Worm (Caenorhabditis elegans) whole organism, young adult: ENCODE measurements around the gene F53F8.5.

Experiments
- B0019.2 ChIP-seq: fragments of 200-800 bp; sonication (Bioruptor generic); conservative IDR thresholded peaks from 2 replicates; pipeline ENCODE4 v1.3.6; 2022; ENCODE audit warnings: missing genetic modification reagents, missing genetic modification characterization, missing compliant biosample characterization
- C06A6.2 ChIP-seq: fragments of 200-800 bp; sonication (Bioruptor generic); conservative IDR thresholded peaks from 2 replicates; pipeline ENCODE4 v1.3.6; 2022; ENCODE audit warnings: missing genetic modification characterization, missing compliant biosample characterization
- C17E4.6 ChIP-seq: fragments of 200-800 bp; sonication (Bioruptor generic); IDR thresholded peaks from 2 replicates; pipeline ENCODE4 v1.3.6; 2022; ENCODE audit warnings: missing genetic modification reagents, missing genetic modification characterization, missing compliant biosample characterization
- D2030.7 ChIP-seq: fragments of 200-800 bp; sonication (Bioruptor generic); IDR thresholded peaks from 2 replicates; pipeline ENCODE4 v1.3.6; 2022; ENCODE audit warnings: missing genetic modification reagents, missing genetic modification characterization, missing compliant biosample characterization
- F22D6.2 ChIP-seq: sonication (generic microtip); optimal IDR thresholded peaks from 2 replicates; lab custom pipeline; 2016; ENCODE audit warnings: mild to moderate bottlenecking, missing genetic modification characterization, missing compliant biosample characterization
- T26A5.8 ChIP-seq: sonication (generic microtip); optimal IDR thresholded peaks from 2 replicates; lab custom pipeline; 2016; ENCODE audit warnings: missing genetic modification characterization, missing compliant biosample characterization
- Y53F4B.3 ChIP-seq: fragments of 200-800 bp; sonication (Bioruptor generic); IDR thresholded peaks from 2 replicates; pipeline ENCODE4 v1.3.6; 2022; ENCODE audit warnings: missing genetic modification reagents, missing genetic modification characterization, missing compliant biosample characterization
- Y56A3A.18 ChIP-seq: fragments of 200-800 bp; sonication (Bioruptor generic); IDR thresholded peaks from 2 replicates; pipeline ENCODE4 v1.3.6; 2022; ENCODE audit warnings: missing genetic modification reagents, missing genetic modification characterization, missing compliant biosample characterization
- Y67H2A.10 ChIP-seq: fragments of 200-800 bp; sonication (Bioruptor generic); conservative IDR thresholded peaks from 2 replicates; pipeline ENCODE4 v1.3.6; 2022; ENCODE audit warnings: missing genetic modification reagents, missing genetic modification characterization, missing compliant biosample characterization
- Y95B8A.8 ChIP-seq: fragments of 200-800 bp; sonication (Bioruptor generic); IDR thresholded peaks from 2 replicates; pipeline ENCODE4 v1.3.6; 2022; ENCODE audit warnings: missing genetic modification reagents, missing genetic modification characterization, missing compliant biosample characterization
- ama-1 ChIP-seq, 3 experiments: fragments of 150-350 bp in 1 of 3; sonication (generic microtip) in 2 of 3; optimal IDR thresholded peaks; 2 replicates each; lab custom pipeline; 2014 to 2018; ENCODE audit warnings: missing biosample characterization in 2 of 3, missing genetic modification characterization in 2 of 3, missing genetic modification reagents in 2 of 3
- attf-3 ChIP-seq: fragments of 200-800 bp; sonication (Bioruptor generic); conservative IDR thresholded peaks from 2 replicates; pipeline ENCODE4 v1.3.6; 2022; ENCODE audit warnings: missing genetic modification reagents, missing genetic modification characterization, missing compliant biosample characterization
- cebp-1 ChIP-seq, 2 experiments: fragments of 200-800 bp in 1 of 2; sonication (Bioruptor generic) in 1 of 2; sonication (generic microtip) in 1 of 2; IDR thresholded peaks in 1 of 2; optimal IDR thresholded peaks in 1 of 2; 2 replicates each; pipeline versions ENCODE4 v1.3.6 to Lab custom; 2017 to 2022; ENCODE audit warnings: missing compliant biosample characterization in 2 of 2, missing genetic modification characterization in 2 of 2, mild to moderate bottlenecking in 1 of 2, missing genetic modification reagents in 1 of 2, moderate library complexity in 1 of 2
- ceh-27 ChIP-seq: fragments of 200-800 bp; sonication (Bioruptor generic); optimal IDR thresholded peaks from 2 replicates; lab custom pipeline; 2018; ENCODE audit warnings: mild to moderate bottlenecking, missing genetic modification characterization, moderate library complexity, missing compliant biosample characterization
- ceh-40 ChIP-seq: fragments of 200-800 bp; sonication (Bioruptor generic); IDR thresholded peaks from 2 replicates; pipeline ENCODE4 v1.3.6; 2022; ENCODE audit warnings: missing genetic modification characterization, missing compliant biosample characterization
- ceh-91 ChIP-seq: fragments of 200-800 bp; sonication (Bioruptor generic); IDR thresholded peaks from 2 replicates; pipeline ENCODE4 v1.3.6; 2022; ENCODE audit warnings: missing genetic modification reagents, missing genetic modification characterization, missing compliant biosample characterization
- chd-7 ChIP-seq: sonication (generic microtip); optimal IDR thresholded peaks from 2 replicates; lab custom pipeline; 2016; ENCODE audit warnings: mild to moderate bottlenecking, missing genetic modification characterization, moderate library complexity, missing compliant biosample characterization
- egl-18 ChIP-seq: fragments of 200-800 bp; sonication (Bioruptor generic); IDR thresholded peaks from 2 replicates; pipeline ENCODE4 v1.3.6; 2022; ENCODE audit warnings: missing genetic modification reagents, missing genetic modification characterization, missing compliant biosample characterization
- egrh-3 ChIP-seq: fragments of 200-800 bp; sonication (Bioruptor generic); IDR thresholded peaks from 2 replicates; pipeline ENCODE4 v1.3.6; 2022; ENCODE audit warnings: missing genetic modification reagents, missing genetic modification characterization, missing compliant biosample characterization
- fkh-3 ChIP-seq: sonication (generic microtip); optimal IDR thresholded peaks from 2 replicates; lab custom pipeline; 2016; ENCODE audit warnings: mild to moderate bottlenecking, missing genetic modification characterization, missing compliant biosample characterization
- hlh-26 ChIP-seq: fragments of 200-800 bp; sonication (Bioruptor generic); conservative IDR thresholded peaks from 2 replicates; pipeline ENCODE4 v1.3.6; 2022; ENCODE audit warnings: missing genetic modification reagents, missing genetic modification characterization, missing compliant biosample characterization
- hmg-1.2 ChIP-seq: fragments of 200-800 bp; sonication (Bioruptor generic); IDR thresholded peaks from 2 replicates; pipeline ENCODE4 v1.3.6; 2022; ENCODE audit warnings: missing genetic modification reagents, missing genetic modification characterization, missing compliant biosample characterization
- hmg-20 ChIP-seq: fragments of 200-800 bp; sonication (Bioruptor generic); IDR thresholded peaks from 2 replicates; pipeline ENCODE4 v1.3.6; 2022; ENCODE audit warnings: missing genetic modification reagents, missing genetic modification characterization, missing compliant biosample characterization
- lag-1 ChIP-seq: fragments of 200-800 bp; sonication (Bioruptor generic); IDR thresholded peaks from 2 replicates; pipeline ENCODE4 v1.3.6; 2022; ENCODE audit warnings: missing genetic modification reagents, missing genetic modification characterization, missing compliant biosample characterization
- let-607 ChIP-seq, 2 experiments: fragments of 200-800 bp in 1 of 2; sonication (Bioruptor generic) in 1 of 2; sonication (generic microtip) in 1 of 2; optimal IDR thresholded peaks; 2 replicates each; lab custom pipeline; 2016 to 2018; ENCODE audit warnings: mild to moderate bottlenecking in 2 of 2, missing compliant biosample characterization in 2 of 2, missing genetic modification characterization in 2 of 2, moderate library complexity in 2 of 2, missing genotype in 1 of 2
- lin-26 ChIP-seq: fragments of 200-800 bp; sonication (Bioruptor generic); IDR thresholded peaks from 2 replicates; pipeline ENCODE4 v1.3.6; 2022; ENCODE audit warnings: missing genetic modification reagents, missing genetic modification characterization, missing compliant biosample characterization
- lin-35 ChIP-seq, 3 experiments: fragments of 150-350 bp in 2 of 3; sonication (generic microtip) in 1 of 3; optimal IDR thresholded peaks; 2 replicates each; lab custom pipeline; 2014 to 2018; ENCODE audit warnings: missing biosample characterization in 3 of 3, missing genetic modification characterization in 3 of 3, missing genetic modification reagents in 3 of 3
- lir-1 ChIP-seq: fragments of 200-800 bp; sonication (Bioruptor generic); conservative IDR thresholded peaks from 2 replicates; pipeline ENCODE4 v1.3.6; 2022; ENCODE audit warnings: missing genetic modification reagents, missing genetic modification characterization, missing compliant biosample characterization
- nfya-2 ChIP-seq: fragments of 200-800 bp; sonication (Bioruptor generic); IDR thresholded peaks from 2 replicates; pipeline ENCODE4 v1.3.6; 2022; ENCODE audit warnings: missing genetic modification reagents, missing genetic modification characterization, missing compliant biosample characterization
- pha-4 ChIP-seq: fragments of 150-350 bp; sonication (generic microtip); optimal IDR thresholded peaks from 2 replicates; lab custom pipeline; 2014; ENCODE audit warnings: missing biosample characterization, missing genetic modification reagents, missing genetic modification characterization
- rec-8 ChIP-seq, 2 experiments: sonication (generic microtip); optimal IDR thresholded peaks; 2 replicates each; lab custom pipeline; 2016; ENCODE audit warnings: mild to moderate bottlenecking in 2 of 2, missing genetic modification characterization in 2 of 2, missing genetic modification reagents in 2 of 2, missing genotype in 2 of 2, missing biosample characterization in 1 of 2, missing compliant biosample characterization in 1 of 2, moderate library complexity in 1 of 2
- repo-1 ChIP-seq: sonication (generic microtip); optimal IDR thresholded peaks from 2 replicates; lab custom pipeline; 2017; ENCODE audit warnings: mild to moderate bottlenecking, missing genetic modification characterization, missing compliant biosample characterization
- sdz-38 ChIP-seq: sonication (generic microtip); optimal IDR thresholded peaks from 2 replicates; lab custom pipeline; 2016; ENCODE audit warnings: missing genotype, missing genetic modification characterization, missing compliant biosample characterization
- snpc-3.4 ChIP-seq: sonication (generic microtip); optimal IDR thresholded peaks from 2 replicates; lab custom pipeline; 2017; ENCODE audit warnings: missing genetic modification characterization, mild to moderate bottlenecking, missing compliant biosample characterization, antibody characterized with exemption, moderate library complexity, missing genotype, missing genetic modification reagents
- snpc-4 ChIP-seq, 5 experiments: fragments of 150-350 bp in 1 of 5; sonication (generic microtip) in 4 of 5; optimal IDR thresholded peaks; 2 replicates each; lab custom pipeline; 2014 to 2018; ENCODE audit warnings: missing genetic modification characterization in 5 of 5, missing biosample characterization in 3 of 5, antibody characterized with exemption in 2 of 5, mild to moderate bottlenecking in 2 of 5, missing compliant biosample characterization in 2 of 5, missing genotype in 2 of 5, moderate library complexity in 2 of 5, missing genetic modification reagents in 1 of 5
- unc-62 ChIP-seq: fragments of 150-350 bp; optimal IDR thresholded peaks from 2 replicates; lab custom pipeline; 2014; ENCODE audit warnings: missing biosample characterization, missing genetic modification reagents, missing genetic modification characterization
- ztf-18 ChIP-seq: sonication (generic microtip); optimal IDR thresholded peaks from 2 replicates; lab custom pipeline; 2016; ENCODE audit warnings: missing genotype, mild to moderate bottlenecking, missing genetic modification characterization, missing compliant biosample characterization
- ztf-22 ChIP-seq: fragments of 200-800 bp; sonication (Bioruptor generic); optimal IDR thresholded peaks from 2 replicates; lab custom pipeline; 2018; ENCODE audit warnings: mild to moderate bottlenecking, missing genetic modification characterization, moderate library complexity, missing compliant biosample characterization
- ztf-3 ChIP-seq: fragments of 200-800 bp; sonication (Bioruptor generic); optimal IDR thresholded peaks from 2 replicates; lab custom pipeline; 2018; ENCODE audit warnings: mild to moderate bottlenecking, missing genetic modification characterization, missing compliant biosample characterization
- ztf-6 ChIP-seq: fragments of 200-800 bp; sonication (Bioruptor generic); IDR thresholded peaks from 2 replicates; pipeline ENCODE4 v1.3.6; 2022; ENCODE audit warnings: missing genetic modification reagents, missing genetic modification characterization, missing compliant biosample characterization

Gene F53F8.5

DNA sequence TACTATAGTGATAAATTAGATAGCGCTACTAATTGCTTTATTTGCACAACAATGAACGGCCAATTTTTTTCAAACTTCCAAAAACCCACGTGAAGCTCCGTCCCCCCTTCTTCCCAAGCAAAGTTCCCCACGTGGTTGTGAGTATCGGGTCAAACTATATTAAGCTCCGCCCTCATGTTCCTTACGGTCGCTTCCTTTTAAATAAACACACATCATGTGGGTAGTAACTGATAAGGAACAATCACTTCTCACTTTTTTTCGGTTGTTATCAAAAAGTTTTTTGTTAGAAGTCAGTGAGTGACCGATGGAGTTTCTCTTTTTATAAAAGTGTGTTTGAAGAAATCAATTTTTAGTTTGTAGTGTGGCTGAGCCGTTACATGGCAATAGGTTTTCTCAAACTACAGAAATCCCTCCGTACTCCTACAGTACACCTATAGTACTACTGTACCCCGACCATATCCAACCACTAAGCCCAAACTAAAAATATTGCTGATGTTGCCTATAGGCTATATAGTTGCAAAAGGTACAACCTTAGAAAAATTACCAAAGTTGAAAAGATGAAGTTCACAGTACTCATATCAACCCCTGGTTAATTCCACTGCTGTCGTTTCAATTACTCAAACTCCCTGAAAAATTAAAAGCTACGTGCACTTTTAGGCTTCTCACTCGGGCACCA is 8.6 kb upstream of the F53F8.5 start (continued):
- TF ChIP-seq ztf-3 (no peak), unc-62 (peak; percentile 5), lin-26 (GFP tag; lab: Robert Waterston, UW) (no peak), ztf-22 (GFP tag; lab: Kevin White, UChicago) (peak; percentile 57), nfya-2 (GFP tag; lab: Robert Waterston, UW) (no peak), ama-1 (optimal IDR thresholded peaks at IDR 0.05; lab: Kevin White, UChicago) (peak; percentile 25), ama-1 (GFP tag; optimal IDR thresholded peaks at IDR 0.05; lab: Kevin White, UChicago) (no peak), Y67H2A.10 (no peak), Y95B8A.8 (GFP tag; lab: Robert Waterston, UW) (peak; percentile 12; the same call in 1 of the 2 replicates), ceh-27 (GFP tag; lab: Kevin White, UChicago) (no peak), F22D6.2 (tag; lab: Kevin White, UChicago) (peak; percentile 58), fkh-3 (tag; lab: Kevin White, UChicago) (no peak), pha-4 (tag; lab: Kevin White, UChicago) (peak; percentile 81), hmg-20 (no peak), ztf-6 (GFP tag; lab: Robert Waterston, UW) (no peak), T26A5.8 (tag; lab: Kevin White, UChicago) (no peak), D2030.7 (no peak), let-607 (tag; optimal IDR thresholded peaks at IDR 0.05; lab: Kevin White, UChicago) (peak in 1 of 2 experiments; percentile 11), ceh-91 (GFP tag; lab: Robert Waterston, UW) (no peak)
- TF ChIP-seq, all 124 proteins: peak for 19

DNA sequence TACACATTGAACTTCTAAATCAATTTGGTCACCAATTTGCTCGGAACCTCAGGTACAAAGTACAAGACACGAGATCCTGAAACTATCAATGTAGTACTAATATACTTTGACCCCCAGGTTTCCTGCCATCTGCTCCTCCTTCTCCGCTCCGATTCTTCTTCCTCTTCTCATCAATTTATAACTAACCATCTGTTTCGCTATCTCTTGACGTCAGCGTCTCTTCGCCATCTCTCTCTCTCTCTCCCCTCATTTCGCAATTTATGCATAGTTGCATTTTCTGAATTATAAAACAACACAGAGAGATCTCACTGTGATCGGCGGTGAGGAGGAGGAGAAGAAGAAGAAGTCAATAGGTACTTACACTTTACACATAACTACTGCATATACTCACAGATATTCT is 7.9 kb upstream of the F53F8.5 start:
- TF ChIP-seq ztf-18 (tag; lab: Kevin White, UChicago) (no peak), lin-35 (GFP tag; optimal IDR thresholded peaks at IDR 0.05; lab: Kevin White, UChicago) (no peak), hlh-26 (GFP tag; lab: Robert Waterston, UW) (no peak), ceh-40 (GFP tag; lab: Robert Waterston, UW) (no peak), T26A5.8 (tag; lab: Kevin White, UChicago) (no peak), Y53F4B.3 (GFP tag; lab: Robert Waterston, UW) (no peak), lir-1 (GFP tag; lab: Robert Waterston, UW) (0 out of 2 replicates have a peak, but pooled peaks have one; percentile 15), repo-1 (tag; lab: Kevin White, UChicago) (no peak), C17E4.6 (GFP tag; lab: Robert Waterston, UW) (no peak), C06A6.2 (GFP tag; lab: Robert Waterston, UW) (0 out of 2 replicates have a peak, but pooled peaks have one; percentile 27), B0019.2 (GFP tag; lab: Robert Waterston, UW) (no peak), Y56A3A.18 (GFP tag; lab: Robert Waterston, UW) (no peak), snpc-4 (GFP tag; optimal IDR thresholded peaks at IDR 0.05; lab: Kevin White, UChicago) (no peak), snpc-4 (tag; optimal IDR thresholded peaks at IDR 0.05; lab: Kevin White, UChicago) (no peak), lag-1 (no peak), sdz-38 (tag; lab: Kevin White, UChicago) (no peak), egrh-3 (GFP tag; lab: Robert Waterston, UW) (no peak), cebp-1 (GFP tag; IDR thresholded peaks at IDR 0.05; lab: Robert Waterston, UW) (peak; percentile 81), cebp-1 (tag; optimal IDR thresholded peaks at IDR 0.05; lab: Kevin White, UChicago) (peak; percentile 93), chd-7 (tag; lab: Kevin White, UChicago) (no peak), rec-8 (tag; optimal IDR thresholded peaks at IDR 0.05; lab: Kevin White, UChicago) (no peak), snpc-3.4 (no peak), hmg-1.2 (GFP tag; lab: Robert Waterston, UW) (peak; percentile 19; the same call in 1 of the 2 replicates), egl-18 (GFP tag; lab: Robert Waterston, UW) (no peak), attf-3 (GFP tag; lab: Robert Waterston, UW) (no peak)
